Fruit fly (Drosophila melanogaster) whole organism, embryonic: ENCODE results near the gene cbt.

ENCODE experiments used
- ATbp ChIP-seq: fragments of 200-800 bp; sonication (Bioruptor generic); optimal IDR thresholded peaks from 2 replicates; lab custom pipeline; 2017; ENCODE audit warnings: missing biosample characterization, mild to moderate bottlenecking, missing genetic modification characterization, missing genetic modification reagents
- Abd-B ChIP-seq: fragments of 200-800 bp; sonication (Bioruptor generic); optimal IDR thresholded peaks from 2 replicates; lab custom pipeline; 2018; ENCODE audit warnings: missing biosample characterization, mild to moderate bottlenecking, missing genetic modification characterization, moderate library complexity
- Antp ChIP-seq: fragments of 200-800 bp; sonication (Bioruptor generic); optimal IDR thresholded peaks from 3 replicates; lab custom pipeline; 2016; ENCODE audit warnings: missing biosample characterization, missing genetic modification characterization
- Atf-2 ChIP-seq: fragments of 200-800 bp; sonication (Bioruptor generic); optimal IDR thresholded peaks from 2 replicates; lab custom pipeline; 2016; ENCODE audit warnings: missing biosample characterization, missing genetic modification characterization
- Atf6 ChIP-seq: fragments of 200-800 bp; sonication (Bioruptor generic); IDR thresholded peaks from 2 replicates; pipeline ENCODE4 v1.3.6; 2022; ENCODE audit warnings: missing biosample characterization, missing genetic modification characterization
- Bgb ChIP-seq: fragments of 200-800 bp; sonication (Bioruptor generic); IDR thresholded peaks from 2 replicates; pipeline ENCODE4 v1.3.6; 2022; ENCODE audit warnings: missing biosample characterization, missing genetic modification characterization; ENCODE audit not compliant: partially characterized antibody
- CG10274 ChIP-seq: fragments of 200-800 bp; sonication (Bioruptor generic); optimal IDR thresholded peaks from 3 replicates; lab custom pipeline; 2017; ENCODE audit warnings: missing biosample characterization, mild to moderate bottlenecking, missing genetic modification characterization
- CG10462 ChIP-seq: fragments of 200-800 bp; sonication (Bioruptor generic); optimal IDR thresholded peaks from 2 replicates; lab custom pipeline; 2016; ENCODE audit warnings: missing biosample characterization, missing genetic modification characterization
- CG12942 ChIP-seq: fragments of 200-800 bp; sonication (Bioruptor generic); optimal IDR thresholded peaks from 3 replicates; lab custom pipeline; 2016; ENCODE audit warnings: missing biosample characterization, missing genetic modification characterization
- CG15601 ChIP-seq: fragments of 200-800 bp; sonication (Bioruptor generic); optimal IDR thresholded peaks from 3 replicates; lab custom pipeline; 2019; ENCODE audit warnings: missing biosample characterization, mild to moderate bottlenecking, missing genetic modification characterization, moderate library complexity
- CG17186 ChIP-seq: fragments of 200-800 bp; sonication (Bioruptor generic); optimal IDR thresholded peaks from 3 replicates; lab custom pipeline; 2017; ENCODE audit warnings: missing biosample characterization, missing genetic modification reagents, missing genetic modification characterization
- CG17359 ChIP-seq: fragments of 200-800 bp; sonication (Bioruptor generic); optimal IDR thresholded peaks from 3 replicates; lab custom pipeline; 2018; ENCODE audit warnings: missing biosample characterization, mild to moderate bottlenecking, missing genetic modification characterization, moderate library complexity
- CG18599 ChIP-seq: fragments of 200-800 bp; sonication (Bioruptor generic); optimal IDR thresholded peaks from 3 replicates; lab custom pipeline; 2017; ENCODE audit warnings: missing biosample characterization, missing genetic modification characterization, mild to moderate bottlenecking, moderate library complexity, missing genetic modification reagents
- CG2889 ChIP-seq: fragments of 200-800 bp; sonication (Bioruptor generic); IDR thresholded peaks from 3 replicates; pipeline ENCODE4 v1.3.6; 2022; ENCODE audit warnings: missing biosample characterization, missing genetic modification characterization
- CG32767 ChIP-seq: fragments of 200-800 bp; sonication (Bioruptor generic); IDR thresholded peaks from 2 replicates; pipeline ENCODE4 v1.3.6; 2022; ENCODE audit warnings: missing biosample characterization, missing genetic modification characterization
- CG3281 ChIP-seq: fragments of 200-800 bp; sonication (Bioruptor generic); optimal IDR thresholded peaks from 3 replicates; lab custom pipeline; 2017; ENCODE audit warnings: missing biosample characterization, mild to moderate bottlenecking, missing genetic modification characterization
- CG34376 ChIP-seq: fragments of 200-800 bp; sonication (Bioruptor generic); optimal IDR thresholded peaks from 2 replicates; lab custom pipeline; 2018; ENCODE audit warnings: missing biosample characterization, mild to moderate bottlenecking, missing genetic modification characterization
- CG3838 ChIP-seq: fragments of 200-800 bp; sonication (Bioruptor generic); optimal IDR thresholded peaks from 3 replicates; lab custom pipeline; 2016; ENCODE audit warnings: missing biosample characterization, missing genetic modification characterization
- CG43689 ChIP-seq: fragments of 200-800 bp; sonication (Bioruptor generic); IDR thresholded peaks from 2 replicates; pipeline ENCODE4 v1.3.6; 2022; ENCODE audit warnings: missing biosample characterization, missing genetic modification characterization
- CG6272 ChIP-seq: fragments of 200-800 bp; sonication (Bioruptor generic); IDR thresholded peaks from 2 replicates; pipeline ENCODE4 v1.3.6; 2022; ENCODE audit warnings: missing biosample characterization, missing genetic modification characterization
- Dfd ChIP-seq, 2 experiments: fragments of >200 bp; optimal IDR thresholded peaks; 2 replicates each; lab custom pipeline; 2017; ENCODE audit warnings: missing biosample characterization in 2 of 2, missing genetic modification characterization in 2 of 2
- Doc2 ChIP-seq: fragments of 200-800 bp; sonication (Bioruptor generic); IDR thresholded peaks from 2 replicates; pipeline ENCODE4 v1.3.6; 2022; ENCODE audit warnings: missing biosample characterization, missing genetic modification characterization
- HLHmδ ChIP-seq: fragments of 200-800 bp; sonication (Bioruptor generic); optimal IDR thresholded peaks from 2 replicates; lab custom pipeline; 2018; ENCODE audit warnings: missing biosample characterization, mild to moderate bottlenecking, missing genetic modification characterization, moderate library complexity
- Hr78 ChIP-seq, 2 experiments: fragments of 200-800 bp in 1 of 2; fragments of >200 bp in 1 of 2; sonication (Bioruptor generic) in 1 of 2; optimal IDR thresholded peaks; 2 replicates each; lab custom pipeline; 2017 to 2019; ENCODE audit warnings: missing biosample characterization in 2 of 2, missing genetic modification characterization in 2 of 2, mild to moderate bottlenecking in 1 of 2, moderate library complexity in 1 of 2
- MBD-R2 ChIP-seq: fragments of 200-800 bp; sonication (Bioruptor generic); IDR thresholded peaks from 2 replicates; pipeline ENCODE4 v1.3.6; 2022; ENCODE audit warnings: missing biosample characterization, missing genetic modification characterization
- Med ChIP-seq: fragments of 200-800 bp; sonication (Bioruptor generic); peaks from one replicate; lab custom pipeline; 2016; ENCODE audit warnings: missing biosample characterization, missing genetic modification characterization, mild to moderate bottlenecking, inconsistent platforms, moderate library complexity
- Sry-δ ChIP-seq: fragments of 200-800 bp; sonication (Bioruptor generic); optimal IDR thresholded peaks from 2 replicates; lab custom pipeline; 2016; ENCODE audit warnings: missing biosample characterization, missing genetic modification characterization
- YL-1 ChIP-seq: fragments of 200-800 bp; sonication (Bioruptor generic); optimal IDR thresholded peaks from 3 replicates; lab custom pipeline; 2017; ENCODE audit warnings: missing biosample characterization, mild to moderate bottlenecking, missing genetic modification characterization
- ara ChIP-seq: fragments of 200-800 bp; sonication (Bioruptor generic); IDR thresholded peaks from 2 replicates; pipeline ENCODE4 v1.3.6; 2022; ENCODE audit warnings: missing biosample characterization, missing genetic modification characterization
- cato ChIP-seq: fragments of 200-800 bp; sonication (Bioruptor generic); optimal IDR thresholded peaks from 2 replicates; lab custom pipeline; 2016; ENCODE audit warnings: missing biosample characterization, missing genetic modification characterization, borderline replicate concordance
- crc ChIP-seq: fragments of 200-800 bp; sonication (Bioruptor generic); optimal IDR thresholded peaks from 2 replicates; lab custom pipeline; 2016; ENCODE audit warnings: missing biosample characterization, missing genetic modification characterization
- dimm ChIP-seq: fragments of 200-800 bp; sonication (Bioruptor generic); IDR thresholded peaks from 2 replicates; pipeline ENCODE4 v1.3.6; 2022; ENCODE audit warnings: missing biosample characterization, missing genetic modification characterization
- en ChIP-seq: fragments of 200-800 bp; sonication (Bioruptor generic); optimal IDR thresholded peaks from 2 replicates; lab custom pipeline; 2016; ENCODE audit warnings: missing biosample characterization, missing genetic modification characterization
- grn ChIP-seq: fragments of 200-800 bp; sonication (Bioruptor generic); optimal IDR thresholded peaks from 3 replicates; lab custom pipeline; 2017; ENCODE audit warnings: missing biosample characterization, missing genetic modification characterization
- gro ChIP-seq: fragments of 200-800 bp; sonication (Bioruptor generic); optimal IDR thresholded peaks from 2 replicates; lab custom pipeline; 2016; ENCODE audit warnings: missing biosample characterization, missing genetic modification characterization
- lilli ChIP-seq: fragments of 200-800 bp; sonication (Bioruptor generic); optimal IDR thresholded peaks from 3 replicates; lab custom pipeline; 2016; ENCODE audit warnings: missing biosample characterization, missing genetic modification characterization
- oc ChIP-seq: fragments of 200-800 bp; sonication (Bioruptor generic); optimal IDR thresholded peaks from 2 replicates; lab custom pipeline; 2018; ENCODE audit warnings: missing biosample characterization, mild to moderate bottlenecking, missing genetic modification characterization, moderate library complexity
- otp ChIP-seq: fragments of 200-800 bp; sonication (Bioruptor generic); IDR thresholded peaks from 3 replicates; pipeline ENCODE4, ENCODE4 v1.3.6; 2022; ENCODE audit warnings: missing biosample characterization, missing genetic modification characterization
- peb ChIP-seq: fragments of 200-800 bp; sonication (Bioruptor generic); IDR thresholded peaks from 2 replicates; pipeline ENCODE4 v1.3.6; 2022; ENCODE audit warnings: missing biosample characterization, missing genetic modification characterization
- pfk ChIP-seq: fragments of 200-800 bp; sonication (Bioruptor generic); optimal IDR thresholded peaks from 2 replicates; lab custom pipeline; 2018; ENCODE audit warnings: missing biosample characterization, mild to moderate bottlenecking, missing genetic modification characterization, moderate library complexity
- pnt ChIP-seq: fragments of 200-800 bp; sonication (Bioruptor generic); optimal IDR thresholded peaks from 3 replicates; lab custom pipeline; 2016; ENCODE audit warnings: missing biosample characterization, missing genetic modification characterization
- pum ChIP-seq: fragments of 200-800 bp; sonication (Bioruptor generic); optimal IDR thresholded peaks from 2 replicates; lab custom pipeline; 2016; ENCODE audit warnings: missing biosample characterization, missing genetic modification characterization
- sd ChIP-seq: fragments of 200-800 bp; sonication (Bioruptor generic); optimal IDR thresholded peaks from 3 replicates; lab custom pipeline; 2018; ENCODE audit warnings: missing biosample characterization, mild to moderate bottlenecking, missing genetic modification characterization, moderate library complexity
- shn ChIP-seq: fragments of 200-800 bp; sonication (Bioruptor generic); optimal IDR thresholded peaks from 3 replicates; lab custom pipeline; 2016; ENCODE audit warnings: missing biosample characterization, missing genetic modification characterization
- stc ChIP-seq: fragments of 200-800 bp; sonication (Bioruptor generic); IDR thresholded peaks from 2 replicates; pipeline ENCODE4 v1.3.6; 2022; ENCODE audit warnings: missing biosample characterization, missing genetic modification characterization
- tio ChIP-seq: fragments of 200-800 bp; sonication (Bioruptor generic); optimal IDR thresholded peaks from 2 replicates; lab custom pipeline; 2017; ENCODE audit warnings: missing biosample characterization, missing genetic modification characterization, inconsistent platforms
- tna ChIP-seq: fragments of 200-800 bp; sonication (Bioruptor generic); IDR thresholded peaks from 2 replicates; pipeline ENCODE4 v1.3.6; 2022; ENCODE audit warnings: missing biosample characterization, missing genetic modification characterization; ENCODE audit not compliant: partially characterized antibody
- ttk ChIP-seq: fragments of 200-800 bp; sonication (Bioruptor generic); IDR thresholded peaks from 2 replicates; pipeline ENCODE4 v2.1.2; 2022; ENCODE audit warnings: missing biosample characterization, missing genetic modification characterization
- vfl ChIP-seq: fragments of 200-800 bp; sonication (Bioruptor generic); optimal IDR thresholded peaks from 2 replicates; lab custom pipeline; 2016; ENCODE audit warnings: missing biosample characterization, missing genetic modification characterization
- zf30C ChIP-seq: fragments of 200-800 bp; sonication (Bioruptor generic); optimal IDR thresholded peaks from 3 replicates; lab custom pipeline; 2018; ENCODE audit warnings: missing biosample characterization, mild to moderate bottlenecking, missing genetic modification characterization

The cbt gene

dm6 chr2L:479483-480195, at the start of gene cbt (continued):
- peak; percentile 98 for TF ChIP-seq lilli (GFP tag; lab: Kevin White, UChicago)
- TF ChIP-seq dimm: no peak
- peak; percentile 95 for TF ChIP-seq CG34376 (GFP tag; lab: Kevin White, UChicago)
- no peak for TF ChIP-seq stc (GFP tag; lab: Robert Waterston, UW)
- TF ChIP-seq CG10274 (GFP tag; lab: Kevin White, UChicago): peak; percentile 94
- peak; percentile 75 for TF ChIP-seq YL-1 (GFP tag; lab: Kevin White, UChicago)
- TF ChIP-seq Sry-δ (GFP tag; lab: Kevin White, UChicago): peak; percentile 73
- TF ChIP-seq CG2889 (GFP tag; lab: Robert Waterston, UW): no peak
- TF ChIP-seq CG43689 (GFP tag; lab: Robert Waterston, UW): no peak
- peak; percentile 98 for TF ChIP-seq CG17359 (tag; lab: Kevin White, UChicago)
- TF ChIP-seq ara (GFP tag; lab: Robert Waterston, UW): no peak
- TF ChIP-seq CG32767 (GFP tag; lab: Robert Waterston, UW): no peak
- peak; percentile 96 for TF ChIP-seq Abd-B (GFP tag; lab: Kevin White, UChicago)
- TF ChIP-seq Doc2 (GFP tag; lab: Robert Waterston, UW): no peak
- TF ChIP-seq HLHmδ (GFP tag; lab: Kevin White, UChicago): peak; percentile 50
- peak; percentile 95 for TF ChIP-seq CG6272 (GFP tag; lab: Robert Waterston, UW)
- peak; percentile 82 for TF ChIP-seq sd (tag; lab: Kevin White, UChicago)
- TF ChIP-seq en (GFP tag; lab: Kevin White, UChicago): peak; percentile 97
- peak; percentile 96 for TF ChIP-seq vfl (GFP tag; lab: Kevin White, UChicago)
- peak; percentile 99 for TF ChIP-seq Antp (GFP tag; lab: Kevin White, UChicago)
- TF ChIP-seq Med (GFP tag; lab: Kevin White, UChicago): peak; percentile 100
- peak; percentile 97 for TF ChIP-seq Atf-2 (GFP tag; lab: Kevin White, UChicago)
- peak; percentile 45 for TF ChIP-seq pfk
- peak; percentile 98 for TF ChIP-seq pnt (GFP tag; lab: Kevin White, UChicago)
- TF ChIP-seq gro: peak; percentile 98
- peak; percentile 94 for TF ChIP-seq CG10462 (GFP tag; lab: Kevin White, UChicago)
- peak; percentile 94 for TF ChIP-seq oc (tag; lab: Kevin White, UChicago)
- TF ChIP-seq CG18599 (GFP tag; lab: Kevin White, UChicago): peak; percentile 99
- TF ChIP-seq CG12942 (GFP tag; lab: Kevin White, UChicago): peak; percentile 96
- TF ChIP-seq pum (GFP tag; lab: Kevin White, UChicago): peak; percentile 98
- peak in 1 of 2 experiments; percentile 66 for TF ChIP-seq Dfd (GFP tag; optimal IDR thresholded peaks at IDR 0.05; lab: Kevin White, UChicago)
- TF ChIP-seq Bgb (GFP tag; lab: Robert Waterston, UW): no peak
- TF ChIP-seq cato: peak; percentile 94
- TF ChIP-seq CG3281 (GFP tag; lab: Kevin White, UChicago): peak; percentile 97
- peak; percentile 97 for TF ChIP-seq ATbp
- TF ChIP-seq CG17186: peak; percentile 85
- peak; percentile 98 for TF ChIP-seq crc
- TF ChIP-seq shn (GFP tag; lab: Kevin White, UChicago): peak; percentile 99
- TF ChIP-seq Atf6: no peak
- no peak for TF ChIP-seq tna (GFP tag; lab: Robert Waterston, UW)
- TF ChIP-seq Hr78 (GFP tag; optimal IDR thresholded peaks at IDR 0.05; lab: Kevin White, UChicago): peak in 1 of 2 experiments; percentile 100
- TF ChIP-seq CG3838 (GFP tag; lab: Kevin White, UChicago): peak; percentile 91
- TF ChIP-seq MBD-R2 (GFP tag; lab: Robert Waterston, UW): no peak
- no peak for TF ChIP-seq otp (GFP tag; lab: Robert Waterston, UW)
- peak; percentile 96 for TF ChIP-seq tio (GFP tag; lab: Kevin White, UChicago)
- peak; percentile 100 for TF ChIP-seq zf30C (GFP tag; lab: Kevin White, UChicago)
- TF ChIP-seq ttk (GFP tag; lab: Robert Waterston, UW): no peak
- TF ChIP-seq grn (GFP tag; lab: Kevin White, UChicago): peak; percentile 37
- peak; percentile 94 for TF ChIP-seq CG15601 (tag; lab: Kevin White, UChicago)
- no peak for TF ChIP-seq peb (GFP tag; lab: Robert Waterston, UW)
